Worm (Caenorhabditis elegans) whole organism, mixed stage, embryonic: ENCODE data around the gene C05D9.3.
A peak's percentile ranks its signal among the peaks of the same experiment; 100 is the strongest.

Experiments used
- M03D4.4 ChIP-seq: sonication (generic microtip); optimal IDR thresholded peaks from 2 replicates; lab custom pipeline; 2017; ENCODE audit warnings: mild to moderate bottlenecking, missing genetic modification characterization, missing compliant biosample characterization
- bed-3 ChIP-seq: fragments of 200-800 bp; sonication (Bioruptor generic); optimal IDR thresholded peaks from 3 replicates; lab custom pipeline; 2018; ENCODE audit warnings: mild to moderate bottlenecking, missing genetic modification characterization, moderate library complexity, missing compliant biosample characterization
- blmp-1 ChIP-seq: fragments of 150-350 bp; optimal IDR thresholded peaks from 2 replicates; lab custom pipeline; 2014; ENCODE audit warnings: missing biosample characterization, missing genetic modification characterization
- ceh-39 ChIP-seq: fragments of 150-350 bp; optimal IDR thresholded peaks from 2 replicates; lab custom pipeline; 2014; ENCODE audit warnings: missing biosample characterization, missing genetic modification characterization
- ceh-43 ChIP-seq: fragments of 200-800 bp; sonication (Bioruptor generic); optimal IDR thresholded peaks from 2 replicates; lab custom pipeline; 2018; ENCODE audit warnings: mild to moderate bottlenecking, missing genetic modification characterization, moderate library complexity, missing compliant biosample characterization
- ceh-83 ChIP-seq: fragments of 200-800 bp; sonication (Bioruptor generic); optimal IDR thresholded peaks from 2 replicates; lab custom pipeline; 2018; ENCODE audit warnings: mild to moderate bottlenecking, missing genetic modification characterization, missing compliant biosample characterization
- ces-1 ChIP-seq: fragments of 150-350 bp; optimal IDR thresholded peaks from 2 replicates; lab custom pipeline; 2014; ENCODE audit warnings: missing biosample characterization, missing genetic modification reagents, missing genetic modification characterization
- cnd-1 ChIP-seq: fragments of 200-800 bp; sonication (Bioruptor generic); optimal IDR thresholded peaks from 2 replicates; lab custom pipeline; 2018; ENCODE audit warnings: mild to moderate bottlenecking, missing genetic modification characterization, missing compliant biosample characterization
- drap-1 ChIP-seq: fragments of 200-800 bp; sonication (Bioruptor generic); optimal IDR thresholded peaks from 3 replicates; lab custom pipeline; 2018; ENCODE audit warnings: mild to moderate bottlenecking, missing genetic modification characterization, missing compliant biosample characterization
- elt-1 ChIP-seq: sonication (generic microtip); optimal IDR thresholded peaks from 2 replicates; lab custom pipeline; 2017; ENCODE audit warnings: missing genetic modification characterization, mild to moderate bottlenecking, missing compliant biosample characterization, antibody characterized with exemption, moderate library complexity, borderline replicate concordance; ENCODE audit not compliant: insufficient read depth
- elt-3 ChIP-seq: fragments of 150-350 bp; optimal IDR thresholded peaks from 2 replicates; lab custom pipeline; 2014; ENCODE audit warnings: missing biosample characterization, missing genetic modification characterization
- flh-1 ChIP-seq: fragments of 200-800 bp; sonication (Bioruptor generic); optimal IDR thresholded peaks from 2 replicates; lab custom pipeline; 2018; ENCODE audit warnings: mild to moderate bottlenecking, missing genetic modification characterization, moderate library complexity, missing compliant biosample characterization
- ham-2 ChIP-seq: fragments of 200-800 bp; sonication (Bioruptor generic); optimal IDR thresholded peaks from 2 replicates; lab custom pipeline; 2018; ENCODE audit warnings: mild to moderate bottlenecking, missing genetic modification characterization, missing compliant biosample characterization
- hlh-1 ChIP-seq: fragments of 150-350 bp; optimal IDR thresholded peaks from 2 replicates; lab custom pipeline; 2014; ENCODE audit warnings: missing biosample characterization, missing genetic modification reagents, missing genetic modification characterization
- lin-13 ChIP-seq: fragments of 150-350 bp; optimal IDR thresholded peaks from 2 replicates; lab custom pipeline; 2014; ENCODE audit warnings: missing biosample characterization, missing genetic modification characterization
- lin-32 ChIP-seq: fragments of 200-800 bp; sonication (Bioruptor generic); optimal IDR thresholded peaks from 2 replicates; lab custom pipeline; 2018; ENCODE audit warnings: mild to moderate bottlenecking, missing genetic modification characterization, missing compliant biosample characterization
- lsy-2 ChIP-seq: fragments of 150-350 bp; optimal IDR thresholded peaks from 2 replicates; lab custom pipeline; 2014; ENCODE audit warnings: missing biosample characterization, missing genetic modification characterization
- mab-5 ChIP-seq: fragments of 150-350 bp; optimal IDR thresholded peaks from 2 replicates; lab custom pipeline; 2014; ENCODE audit warnings: missing biosample characterization, missing genetic modification characterization
- mep-1 ChIP-seq: fragments of 150-350 bp; optimal IDR thresholded peaks from 2 replicates; lab custom pipeline; 2017; ENCODE audit warnings: missing biosample characterization, missing genetic modification reagents, missing genetic modification characterization, inconsistent platforms
- mls-2 ChIP-seq: sonication (generic microtip); optimal IDR thresholded peaks from 2 replicates; lab custom pipeline; 2016; ENCODE audit warnings: mild to moderate bottlenecking, missing genetic modification characterization, moderate library complexity, missing compliant biosample characterization
- nhr-12 ChIP-seq: fragments of 150-350 bp; optimal IDR thresholded peaks from 2 replicates; lab custom pipeline; 2014; ENCODE audit warnings: missing biosample characterization, missing genetic modification characterization
- nhr-2 ChIP-seq: fragments of 150-350 bp; optimal IDR thresholded peaks from 2 replicates; lab custom pipeline; 2014; ENCODE audit warnings: missing biosample characterization, missing genetic modification characterization
- nhr-237 ChIP-seq: fragments of 150-350 bp; optimal IDR thresholded peaks from 2 replicates; lab custom pipeline; 2014; ENCODE audit warnings: missing biosample characterization, missing genetic modification characterization
- nhr-28 ChIP-seq: fragments of 150-350 bp; optimal IDR thresholded peaks from 2 replicates; lab custom pipeline; 2014; ENCODE audit warnings: missing biosample characterization, missing genetic modification characterization
- nhr-76 ChIP-seq: sonication (generic microtip); optimal IDR thresholded peaks from 2 replicates; lab custom pipeline; 2017; ENCODE audit warnings: missing biosample characterization, missing genetic modification characterization
- pha-4 ChIP-seq: fragments of 150-350 bp; optimal IDR thresholded peaks from 2 replicates; lab custom pipeline; 2018; ENCODE audit warnings: missing biosample characterization, missing genetic modification reagents, missing genetic modification characterization
- sem-2 ChIP-seq: fragments of 200-800 bp; sonication (Bioruptor generic); optimal IDR thresholded peaks from 2 replicates; lab custom pipeline; 2018; ENCODE audit warnings: mild to moderate bottlenecking, missing genetic modification characterization, missing compliant biosample characterization
- snpc-4 ChIP-seq: fragments of 150-350 bp; optimal IDR thresholded peaks from 2 replicates; lab custom pipeline; 2014; ENCODE audit warnings: missing biosample characterization, missing genetic modification characterization
- sptf-1 ChIP-seq: sonication (generic microtip); optimal IDR thresholded peaks from 2 replicates; lab custom pipeline; 2017; ENCODE audit warnings: mild to moderate bottlenecking, missing genetic modification characterization, moderate library complexity, missing compliant biosample characterization
- tbx-8 ChIP-seq: fragments of 200-800 bp; sonication (Bioruptor generic); optimal IDR thresholded peaks from 2 replicates; lab custom pipeline; 2018; ENCODE audit warnings: mild to moderate bottlenecking, missing genetic modification characterization, moderate library complexity, missing compliant biosample characterization
- unc-120 ChIP-seq: sonication (generic microtip); optimal IDR thresholded peaks from 2 replicates; lab custom pipeline; 2017; ENCODE audit warnings: missing genetic modification characterization, missing compliant biosample characterization; ENCODE audit not compliant: poor library complexity, severe bottlenecking
- unc-39 ChIP-seq: fragments of 150-350 bp; optimal IDR thresholded peaks from 2 replicates; lab custom pipeline; 2014; ENCODE audit warnings: missing biosample characterization, missing genetic modification characterization
- unc-62 ChIP-seq: fragments of 150-350 bp; optimal IDR thresholded peaks from 2 replicates; lab custom pipeline; 2014; ENCODE audit warnings: missing biosample characterization, missing genetic modification reagents, missing genetic modification characterization
- zip-8 ChIP-seq: fragments of 150-350 bp; optimal IDR thresholded peaks from 2 replicates; lab custom pipeline; 2014; ENCODE audit warnings: missing biosample characterization, missing genetic modification characterization
- ztf-11 ChIP-seq: fragments of 150-350 bp; optimal IDR thresholded peaks from 2 replicates; lab custom pipeline; 2014; ENCODE audit warnings: missing biosample characterization, missing genetic modification characterization

C05D9.3 gene

DNA sequence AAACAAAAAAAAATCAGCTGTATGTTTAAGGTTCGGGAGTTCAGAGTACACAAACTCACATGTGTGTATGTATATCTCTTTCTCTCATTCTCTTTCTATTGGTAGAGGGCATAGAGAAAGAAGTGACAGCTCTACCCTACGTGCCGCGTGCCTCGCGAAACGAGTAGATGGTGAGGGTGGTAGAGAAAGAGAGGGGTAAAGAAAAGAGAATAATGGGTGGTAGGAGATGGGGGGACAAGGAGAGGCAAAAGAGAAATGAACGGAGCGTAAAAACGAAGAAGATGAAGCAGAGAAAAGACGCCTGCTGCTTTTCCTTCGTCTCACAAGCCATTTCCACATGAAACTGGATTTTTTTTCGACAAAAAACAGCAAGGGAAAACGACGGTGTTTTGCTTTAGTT lies 18.5 kb upstream of the C05D9.3 start:
- peak; percentile 30 for TF ChIP-seq lsy-2 (tag; lab: Kevin White, UChicago)
- TF ChIP-seq drap-1 (GFP tag; lab: Kevin White, UChicago): peak; percentile 69
- TF ChIP-seq snpc-4 (tag; lab: Kevin White, UChicago): no peak
- TF ChIP-seq elt-1 (tag; lab: Kevin White, UChicago): no peak
- TF ChIP-seq nhr-12: no peak
- TF ChIP-seq unc-62: peak; percentile 99
- TF ChIP-seq ceh-43 (GFP tag; lab: Kevin White, UChicago): no peak
- no peak for TF ChIP-seq zip-8 (tag; lab: Kevin White, UChicago)
- no peak for TF ChIP-seq unc-39 (tag; lab: Kevin White, UChicago)
- TF ChIP-seq flh-1: no peak
- peak; percentile 71 for TF ChIP-seq mls-2
- TF ChIP-seq mep-1 (tag; lab: Kevin White, UChicago): peak; percentile 83
- peak; percentile 93 for TF ChIP-seq pha-4 (tag; lab: Kevin White, UChicago)
- peak; percentile 78 for TF ChIP-seq sptf-1 (tag; lab: Kevin White, UChicago)
- TF ChIP-seq nhr-2: no peak
- no peak for TF ChIP-seq ceh-83 (GFP tag; lab: Kevin White, UChicago)
- no peak for TF ChIP-seq tbx-8 (GFP tag; lab: Kevin White, UChicago)
- no peak for TF ChIP-seq elt-3
- peak; percentile 26 for TF ChIP-seq ceh-39 (tag; lab: Kevin White, UChicago)
- peak; percentile 54 for TF ChIP-seq blmp-1
- TF ChIP-seq lin-13 (tag; lab: Kevin White, UChicago): peak; percentile 13
- TF ChIP-seq sem-2 (GFP tag; lab: Kevin White, UChicago): peak; percentile 13
- TF ChIP-seq nhr-28 (tag; lab: Kevin White, UChicago): no peak
- peak; percentile 90 for TF ChIP-seq hlh-1
- TF ChIP-seq cnd-1: peak; percentile 44
- TF ChIP-seq M03D4.4 (tag; lab: Kevin White, UChicago): peak; percentile 53
- no peak for TF ChIP-seq bed-3 (GFP tag; lab: Kevin White, UChicago)
- TF ChIP-seq ham-2 (GFP tag; lab: Kevin White, UChicago): peak; percentile 70
- TF ChIP-seq nhr-237: peak; percentile 87
- TF ChIP-seq ztf-11: no peak
- no peak for TF ChIP-seq nhr-76 (tag; lab: Kevin White, UChicago)
- TF ChIP-seq ces-1 (GFP tag; lab: Kevin White, UChicago): peak; percentile 78
- no peak for TF ChIP-seq lin-32
- TF ChIP-seq unc-120: peak; percentile 94
- no peak for TF ChIP-seq mab-5 (tag; lab: Kevin White, UChicago)

DNA sequence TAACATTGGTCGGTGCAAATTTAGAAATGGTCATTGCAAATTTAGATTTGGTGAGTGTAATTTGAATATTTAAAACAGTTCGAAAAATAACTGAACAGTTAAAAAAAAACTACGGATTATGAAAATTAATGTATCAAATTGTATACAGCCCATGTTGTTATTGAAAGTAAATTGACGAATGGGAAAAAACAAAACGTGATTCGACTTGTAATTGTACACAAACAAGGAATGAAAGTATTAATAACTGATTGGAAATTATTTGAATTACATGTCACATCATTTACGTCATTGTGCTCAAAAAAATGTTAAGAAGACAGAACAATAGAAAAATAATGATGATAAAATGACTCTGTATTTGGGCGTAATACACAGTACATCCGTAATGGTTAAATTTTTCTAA lies 17.4 kb upstream of the C05D9.3 start:
- TF ChIP-seq drap-1 (GFP tag; lab: Kevin White, UChicago) (no peak), lin-13 (tag; lab: Kevin White, UChicago) (no peak), zip-8 (tag; lab: Kevin White, UChicago) (no peak), cnd-1 (no peak), ceh-43 (GFP tag; lab: Kevin White, UChicago) (no peak), bed-3 (GFP tag; lab: Kevin White, UChicago) (no peak), ztf-11 (no peak), mab-5 (tag; lab: Kevin White, UChicago) (no peak), nhr-237 (no peak), lsy-2 (tag; lab: Kevin White, UChicago) (no peak), elt-3 (no peak), mep-1 (tag; lab: Kevin White, UChicago) (no peak), M03D4.4 (tag; lab: Kevin White, UChicago) (no peak), hlh-1 (no peak), nhr-28 (tag; lab: Kevin White, UChicago) (no peak), nhr-12 (no peak), tbx-8 (GFP tag; lab: Kevin White, UChicago) (no peak), unc-62 (no peak), sem-2 (GFP tag; lab: Kevin White, UChicago) (no peak), ceh-39 (tag; lab: Kevin White, UChicago) (no peak)

DNA sequence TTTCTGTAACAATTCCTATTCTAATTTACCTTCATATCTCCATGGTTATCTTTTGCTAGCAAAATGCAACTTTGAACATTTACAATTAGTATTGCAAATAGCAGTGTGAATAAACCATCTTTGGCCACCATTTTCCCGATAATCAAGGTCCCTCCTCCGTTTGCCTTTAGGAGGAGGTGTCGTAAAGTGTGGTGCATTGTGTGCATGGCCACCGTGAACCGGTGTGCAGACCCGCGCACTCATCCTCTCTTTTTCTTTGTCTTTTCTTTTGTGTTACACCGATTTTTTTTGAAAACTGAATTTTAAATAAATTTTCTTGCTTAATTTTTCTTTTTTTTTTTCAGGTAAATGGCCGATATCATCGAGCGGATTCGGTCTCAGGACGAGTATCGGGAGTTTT lies 14.9 kb upstream of the C05D9.3 start, which contains the start of the genes pigx-1 and rme-6:
pigx-1 (minus strand) TSS at position 206 of the 400 bp plus-strand sequence.
rme-6 (plus strand) TSS at position 345 of the 400 bp plus-strand sequence.
- TF ChIP-seq blmp-1 (no peak), drap-1 (GFP tag; lab: Kevin White, UChicago) (no peak), ces-1 (GFP tag; lab: Kevin White, UChicago) (peak; percentile 8), hlh-1 (no peak), ceh-39 (tag; lab: Kevin White, UChicago) (no peak), unc-120 (peak; percentile 70), lin-13 (tag; lab: Kevin White, UChicago) (peak; percentile 9)
